Worm (Caenorhabditis elegans) whole organism, early embryonic: ENCODE measurements around the gene cest-3.

Experiments
- B0310.2 ChIP-seq: sonication (generic microtip); optimal IDR thresholded peaks from 2 replicates; lab custom pipeline; 2016; ENCODE audit warnings: mild to moderate bottlenecking, missing genetic modification characterization, missing compliant biosample characterization
- F13C5.2 ChIP-seq: sonication (generic microtip); optimal IDR thresholded peaks from 2 replicates; lab custom pipeline; 2017; ENCODE audit warnings: mild to moderate bottlenecking, missing genetic modification characterization, inconsistent platforms, missing compliant biosample characterization
- aly-1 ChIP-seq: sonication (generic microtip); optimal IDR thresholded peaks from 2 replicates; lab custom pipeline; 2016; ENCODE audit warnings: missing genetic modification characterization, missing compliant biosample characterization
- ama-1 ChIP-seq: fragments of 150-350 bp; optimal IDR thresholded peaks from 2 replicates; lab custom pipeline; 2014
- ceh-13 ChIP-seq: fragments of 200-800 bp; sonication (Bioruptor generic); optimal IDR thresholded peaks from 2 replicates; lab custom pipeline; 2018; ENCODE audit warnings: mild to moderate bottlenecking, missing genetic modification characterization, missing compliant biosample characterization
- ceh-36 ChIP-seq: sonication (generic microtip); optimal IDR thresholded peaks from 2 replicates; lab custom pipeline; 2016; ENCODE audit warnings: missing genetic modification characterization, inconsistent platforms, missing compliant biosample characterization
- ets-7 ChIP-seq: sonication (generic microtip); optimal IDR thresholded peaks from 2 replicates; lab custom pipeline; 2016; ENCODE audit warnings: missing genotype, missing genetic modification characterization, missing compliant biosample characterization
- flt-1 ChIP-seq: fragments of 200-800 bp; sonication (Bioruptor generic); IDR thresholded peaks from 2 replicates; pipeline ENCODE4 v1.3.6; 2022; ENCODE audit warnings: missing genetic modification characterization, missing compliant biosample characterization
- hmbx-1 ChIP-seq: sonication (generic microtip); optimal IDR thresholded peaks from 2 replicates; lab custom pipeline; 2016; ENCODE audit warnings: mild to moderate bottlenecking, missing genetic modification characterization, missing compliant biosample characterization
- hmg-4 ChIP-seq: fragments of 200-800 bp; sonication (Bioruptor generic); optimal IDR thresholded peaks from 2 replicates; lab custom pipeline; 2018; ENCODE audit warnings: mild to moderate bottlenecking, missing genetic modification characterization, missing compliant biosample characterization
- hnd-1 ChIP-seq: sonication (generic microtip); optimal IDR thresholded peaks from 2 replicates; lab custom pipeline; 2016; ENCODE audit warnings: missing genetic modification characterization, missing compliant biosample characterization
- pes-1 ChIP-seq: fragments of 200-800 bp; sonication (Bioruptor generic); IDR thresholded peaks from 2 replicates; pipeline ENCODE4 v1.3.6; 2022; ENCODE audit warnings: missing genetic modification reagents, missing genetic modification characterization, missing compliant biosample characterization
- scrt-1 ChIP-seq: fragments of 200-800 bp; sonication (Bioruptor generic); IDR thresholded peaks from 2 replicates; pipeline ENCODE4 v1.3.6; 2022; ENCODE audit warnings: missing genetic modification characterization, missing compliant biosample characterization
- sea-1 ChIP-seq: fragments of 200-800 bp; sonication (Bioruptor generic); conservative IDR thresholded peaks from 2 replicates; pipeline ENCODE4 v1.3.6; 2022; ENCODE audit warnings: missing genetic modification characterization, missing compliant biosample characterization
- tbx-11 ChIP-seq: fragments of 200-800 bp; sonication (Bioruptor generic); IDR thresholded peaks from 2 replicates; pipeline ENCODE4 v1.3.6; 2022; ENCODE audit warnings: missing genetic modification characterization, missing compliant biosample characterization
- tbx-37 ChIP-seq: fragments of 200-800 bp; sonication (Bioruptor generic); conservative IDR thresholded peaks from 2 replicates; pipeline ENCODE4 v1.3.6; 2022; ENCODE audit warnings: missing genetic modification reagents, missing genetic modification characterization, missing compliant biosample characterization
- tra-4 ChIP-seq: sonication (generic microtip); optimal IDR thresholded peaks from 2 replicates; lab custom pipeline; 2017; ENCODE audit warnings: missing genetic modification characterization, missing compliant biosample characterization

cest-3 gene

DNA sequence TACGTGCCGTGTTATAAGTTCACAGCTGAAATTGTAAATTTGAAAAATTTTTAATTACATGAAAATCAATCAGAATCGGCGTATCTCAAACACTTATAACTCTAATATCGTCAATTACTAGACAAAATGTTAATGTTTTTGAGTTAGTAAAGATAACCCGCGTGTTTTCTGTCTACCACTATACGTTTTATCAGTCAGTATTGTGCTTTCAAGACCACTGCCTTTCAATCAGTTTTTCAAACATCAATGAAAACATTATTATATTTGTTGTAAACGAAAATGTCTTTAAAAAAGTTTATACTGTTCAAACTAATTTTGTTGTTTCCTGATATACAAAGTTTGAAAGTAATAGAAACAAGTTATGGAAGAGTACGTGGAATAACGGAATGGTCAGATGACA is 18.7 kb upstream of the cest-3 start:
- TF ChIP-seq tbx-37 (no peak), ets-7 (tag; lab: Kevin White, UChicago) (no peak), tbx-11 (GFP tag; lab: Robert Waterston, UW) (no peak), ama-1 (lab: Kevin White, UChicago) (no peak), ceh-13 (GFP tag; lab: Kevin White, UChicago) (no peak), pes-1 (GFP tag; lab: Robert Waterston, UW) (no peak)

DNA sequence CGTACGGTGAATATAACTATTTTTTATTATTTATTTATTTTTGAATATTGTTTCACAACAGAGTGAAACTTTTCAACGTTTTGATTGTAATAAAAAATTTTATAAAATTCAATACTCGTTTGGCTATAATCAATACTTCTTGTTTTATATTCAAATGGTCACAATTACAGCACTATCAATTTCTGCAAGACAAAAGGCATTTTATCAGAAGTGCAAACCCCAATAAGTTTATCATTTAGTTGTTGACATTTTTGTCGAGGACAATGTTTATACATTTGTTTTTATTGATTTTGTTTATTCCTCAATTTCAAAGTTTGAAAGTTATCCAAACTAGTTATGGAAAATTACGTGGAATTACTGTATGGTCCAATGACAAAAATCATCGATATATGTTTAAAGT is 15.5 kb upstream of the cest-3 start, which contains the start of gene cest-9.1:
TSS of gene cest-9.1 (plus strand) at position 213 of the 400 bp plus-strand sequence.
- TF ChIP-seq pes-1 (GFP tag; lab: Robert Waterston, UW) (no peak), hnd-1 (no peak), ceh-13 (GFP tag; lab: Kevin White, UChicago) (no peak), tbx-11 (GFP tag; lab: Robert Waterston, UW) (no peak), tra-4 (tag; lab: Kevin White, UChicago) (no peak), F13C5.2 (tag; lab: Kevin White, UChicago) (no peak), hmbx-1 (tag; lab: Kevin White, UChicago) (no peak), B0310.2 (tag; lab: Kevin White, UChicago) (no peak), ama-1 (lab: Kevin White, UChicago) (no peak)

DNA sequence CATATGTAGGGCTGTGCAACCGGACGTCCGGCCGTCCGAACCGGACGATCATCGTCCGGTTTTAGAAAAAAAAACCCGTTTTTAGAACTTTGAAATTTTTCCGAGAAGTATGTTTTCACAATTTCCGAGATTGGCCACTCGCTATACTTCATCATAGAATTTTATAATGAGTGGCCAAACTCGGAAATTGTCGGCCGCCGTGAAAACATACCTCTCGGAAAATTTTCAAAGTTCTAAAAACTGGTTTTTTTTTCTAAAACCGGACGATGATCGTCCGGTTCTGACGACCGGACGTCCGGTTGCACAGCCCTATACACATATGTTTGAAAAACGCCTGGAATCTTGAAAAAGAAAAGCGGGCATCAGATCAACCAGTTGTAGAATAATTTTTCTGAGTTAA is 14.3 kb upstream of the cest-3 start:
- TF ChIP-seq B0310.2 (tag; lab: Kevin White, UChicago) (no peak), hnd-1 (no peak), hmg-4 (GFP tag; lab: Kevin White, UChicago) (no peak), ceh-36 (tag; lab: Kevin White, UChicago) (no peak), ets-7 (tag; lab: Kevin White, UChicago) (no peak), aly-1 (tag; lab: Kevin White, UChicago) (no peak)

DNA sequence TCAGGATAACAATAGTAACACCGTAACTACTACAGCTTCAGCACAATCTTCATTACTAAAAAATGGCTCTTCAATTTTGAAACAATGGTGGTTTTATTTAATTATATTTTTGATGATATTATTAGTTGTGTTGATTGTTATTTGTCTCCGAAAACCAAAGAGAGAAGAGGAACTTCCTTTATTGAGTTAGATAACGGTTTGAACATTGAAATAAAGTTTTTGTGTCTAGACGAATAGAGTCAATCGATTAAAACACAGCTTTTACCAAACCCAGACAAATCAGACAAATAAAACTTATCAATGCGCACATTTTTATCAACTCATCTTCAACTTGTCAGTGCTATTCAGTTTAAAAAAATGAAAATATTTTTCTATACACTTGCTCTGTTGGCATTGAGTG is 11.8 kb upstream of the cest-3 start, which contains the start of gene cest-7:
TSS of gene cest-7 (plus strand) at position 301 of the 400 bp plus-strand sequence.
- TF ChIP-seq ets-7 (tag; lab: Kevin White, UChicago), result no peak
- TF ChIP-seq sea-1 (GFP tag; lab: Robert Waterston, UW), result no peak
- no peak for TF ChIP-seq hnd-1
- TF ChIP-seq scrt-1 (GFP tag; lab: Robert Waterston, UW), result no peak
- TF ChIP-seq B0310.2 (tag; lab: Kevin White, UChicago), result no peak
- TF ChIP-seq tbx-11 (GFP tag; lab: Robert Waterston, UW), result no peak

DNA sequence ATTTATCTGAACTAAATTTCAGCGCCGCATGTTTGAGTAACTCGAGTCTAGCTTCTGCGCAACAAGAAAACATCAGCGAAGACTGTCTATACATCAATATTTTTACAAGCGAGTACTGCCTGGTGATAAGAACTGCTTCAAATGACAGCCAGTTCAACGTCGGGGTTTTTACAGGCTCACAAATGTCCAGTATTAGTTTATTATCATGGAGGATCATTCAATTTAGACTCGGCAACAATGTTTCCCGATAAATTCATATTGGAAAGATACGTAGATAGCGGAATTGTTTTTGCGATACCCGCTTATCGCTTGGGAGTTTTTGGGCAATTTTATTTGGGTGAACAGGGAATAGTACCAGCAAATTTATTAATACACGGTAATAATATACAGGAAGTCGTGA is 11.1 kb upstream of the cest-3 start:
- TF ChIP-seq tbx-11 (GFP tag; lab: Robert Waterston, UW), result no peak
- TF ChIP-seq pes-1 (GFP tag; lab: Robert Waterston, UW), result no peak
- TF ChIP-seq ama-1 (lab: Kevin White, UChicago), result no peak
- TF ChIP-seq scrt-1 (GFP tag; lab: Robert Waterston, UW), result no peak
- TF ChIP-seq sea-1 (GFP tag; lab: Robert Waterston, UW), result no peak
- TF ChIP-seq ceh-13 (GFP tag; lab: Kevin White, UChicago), result no peak
- no peak for TF ChIP-seq tbx-37
- TF ChIP-seq hmg-4 (GFP tag; lab: Kevin White, UChicago), result no peak
- TF ChIP-seq hmbx-1 (tag; lab: Kevin White, UChicago), result no peak
- no peak for TF ChIP-seq F13C5.2 (tag; lab: Kevin White, UChicago)
- TF ChIP-seq ets-7 (tag; lab: Kevin White, UChicago), result no peak
- no peak for TF ChIP-seq flt-1 (GFP tag; lab: Robert Waterston, UW)

DNA sequence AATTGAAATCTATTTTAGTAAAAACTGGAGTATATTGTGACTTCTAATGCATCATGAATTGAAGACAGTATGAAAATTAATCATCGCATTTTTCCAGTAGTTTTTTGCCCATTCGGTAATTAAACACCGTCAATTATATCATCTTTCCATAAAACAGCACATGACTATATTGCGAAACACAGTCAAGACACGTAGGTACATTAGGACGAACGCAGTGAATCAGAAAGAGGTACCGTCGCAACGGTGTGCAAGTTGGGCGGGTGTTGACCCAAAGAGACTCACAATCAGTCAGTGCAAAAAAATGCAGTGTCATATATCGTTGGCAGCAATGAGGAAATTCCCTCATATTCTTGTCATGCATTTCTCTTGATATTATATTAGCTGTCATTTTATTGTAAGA is 7.0 kb upstream of the cest-3 start:
- TF ChIP-seq aly-1 (tag; lab: Kevin White, UChicago), result no peak
- no peak for TF ChIP-seq hmg-4 (GFP tag; lab: Kevin White, UChicago)
- TF ChIP-seq tbx-11 (GFP tag; lab: Robert Waterston, UW), result no peak

DNA sequence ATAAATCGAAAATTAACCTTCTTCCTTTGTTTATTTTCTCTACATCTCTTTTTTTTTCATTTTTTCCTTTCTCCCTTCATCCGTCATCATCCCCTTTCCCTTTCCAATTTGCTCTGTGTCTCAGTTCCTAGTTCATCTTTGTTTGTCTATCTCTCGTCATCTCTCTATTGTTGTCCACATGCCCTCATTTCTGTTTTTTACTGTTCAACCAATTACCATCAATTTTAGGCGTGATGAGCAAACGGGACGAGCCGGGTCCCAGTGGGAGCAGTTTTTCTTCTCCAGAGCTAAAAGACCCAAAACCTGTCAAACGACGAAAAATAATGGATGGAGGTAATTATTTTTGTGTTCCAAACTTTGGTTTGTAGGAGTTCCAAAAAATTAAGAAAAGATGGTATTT is 6.1 kb upstream of the cest-3 start, which contains the start of gene C23H4.6:
TSS of gene C23H4.6 (plus strand) at position 219 of the 400 bp plus-strand sequence.
- TF ChIP-seq sea-1 (GFP tag; lab: Robert Waterston, UW) (no peak), hnd-1 (no peak), B0310.2 (tag; lab: Kevin White, UChicago) (no peak), flt-1 (GFP tag; lab: Robert Waterston, UW) (no peak), tra-4 (tag; lab: Kevin White, UChicago) (no peak), aly-1 (tag; lab: Kevin White, UChicago) (no peak), tbx-11 (GFP tag; lab: Robert Waterston, UW) (no peak), ceh-13 (GFP tag; lab: Kevin White, UChicago) (no peak)

DNA sequence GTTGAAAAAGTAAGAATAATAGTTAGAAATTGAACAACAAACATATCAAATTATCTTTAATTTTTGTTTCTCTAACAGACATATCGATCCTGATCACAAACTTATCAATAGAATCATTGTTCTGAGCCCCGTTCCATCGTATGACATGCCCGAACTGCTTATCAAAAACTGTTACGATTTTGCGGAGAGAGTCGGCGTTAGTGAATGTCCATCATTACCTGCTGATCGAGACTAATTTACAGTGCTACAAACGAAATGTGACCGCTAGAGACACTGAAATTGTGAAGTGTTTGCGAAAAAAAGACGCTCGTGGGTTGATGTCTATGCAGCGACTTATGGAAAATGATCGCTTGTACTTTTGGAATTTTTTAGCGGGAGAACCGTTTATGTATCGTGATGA is 1.5 kb downstream of the cest-3 start:
- TF ChIP-seq ceh-13 (GFP tag; lab: Kevin White, UChicago) (no peak), ceh-36 (tag; lab: Kevin White, UChicago) (no peak), F13C5.2 (tag; lab: Kevin White, UChicago) (no peak), sea-1 (GFP tag; lab: Robert Waterston, UW) (no peak), hmbx-1 (tag; lab: Kevin White, UChicago) (no peak), tbx-11 (GFP tag; lab: Robert Waterston, UW) (no peak), ets-7 (tag; lab: Kevin White, UChicago) (no peak), scrt-1 (GFP tag; lab: Robert Waterston, UW) (no peak), B0310.2 (tag; lab: Kevin White, UChicago) (no peak), tra-4 (tag; lab: Kevin White, UChicago) (no peak), hmg-4 (GFP tag; lab: Kevin White, UChicago) (no peak), aly-1 (tag; lab: Kevin White, UChicago) (no peak), flt-1 (GFP tag; lab: Robert Waterston, UW) (no peak), pes-1 (GFP tag; lab: Robert Waterston, UW) (no peak), tbx-37 (no peak), ama-1 (lab: Kevin White, UChicago) (no peak)
